Fruit fly (Drosophila melanogaster): ENCODE data around the gene vkg.

DNA sequence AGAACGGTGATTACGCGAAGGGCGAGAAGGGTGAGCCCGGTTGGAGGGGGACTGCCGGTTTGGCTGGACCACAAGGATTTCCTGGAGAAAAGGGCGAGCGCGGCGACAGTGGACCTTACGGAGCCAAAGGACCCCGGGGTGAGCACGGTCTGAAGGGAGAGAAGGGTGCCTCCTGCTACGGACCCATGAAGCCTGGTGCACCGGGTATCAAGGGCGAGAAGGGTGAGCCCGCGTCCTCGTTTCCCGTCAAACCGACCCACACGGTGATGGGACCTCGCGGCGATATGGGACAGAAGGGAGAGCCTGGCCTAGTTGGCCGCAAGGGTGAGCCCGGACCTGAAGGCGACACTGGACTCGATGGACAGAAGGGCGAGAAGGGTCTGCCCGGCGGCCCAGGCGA, 3.4 kb upstream of the vkg start:
- TF ChIP-seq Sp1 (GFP tag; optimal IDR thresholded peaks at IDR 0.05) (no peak), N (GFP tag; optimal IDR thresholded peaks at IDR 0.05) (no peak), h (GFP tag; optimal IDR thresholded peaks at IDR 0.05) (no peak), CrebA (GFP tag; optimal IDR thresholded peaks at IDR 0.05; ENCODE audit: borderline replicate concordance) (no peak), psq (GFP tag; optimal IDR thresholded peaks at IDR 0.05) (no peak), Abd-B (GFP tag; optimal IDR thresholded peaks at IDR 0.05) (no peak), Dfd (GFP tag; optimal IDR thresholded peaks at IDR 0.05) (no peak), ey (GFP tag; optimal IDR thresholded peaks at IDR 0.05) (no peak), dmrt93B (GFP tag; optimal IDR thresholded peaks at IDR 0.05) (no peak), fru (GFP tag; optimal IDR thresholded peaks at IDR 0.05) (no peak)

Measured in whole organism, wandering third instar larva.